Worm (Caenorhabditis elegans): Measurements from ENCODE around the gene col-183.

DNA sequence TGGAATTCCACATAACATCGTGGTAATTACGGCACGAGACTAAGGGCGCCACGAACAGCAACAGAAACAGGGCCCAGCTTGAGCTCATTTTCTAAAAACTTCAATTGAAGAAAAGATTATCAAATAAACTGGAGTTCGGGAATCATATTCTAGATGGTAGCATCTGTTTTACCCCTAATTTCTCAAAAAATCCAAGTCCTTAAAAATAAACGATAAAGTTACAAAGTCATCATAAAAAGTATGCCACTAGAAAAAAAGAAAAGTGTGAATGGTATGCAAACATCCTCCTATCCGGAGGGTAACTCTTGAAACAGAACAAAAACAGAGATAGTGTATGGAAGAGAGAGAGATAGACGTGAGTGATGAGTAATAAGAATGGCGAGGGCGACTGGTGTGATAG lies 9.8 kb upstream of the col-183 start, which contains the start of gene efn-3:
- no peak for TF ChIP-seq fos-1 (tag; optimal IDR thresholded peaks at IDR 0.05)
- TF ChIP-seq mdl-1 (tag; optimal IDR thresholded peaks at IDR 0.05): no peak
- no peak for TF ChIP-seq aly-2 (tag; optimal IDR thresholded peaks at IDR 0.05)

Data from whole organism, L2 larva.